Worm (Caenorhabditis elegans): Measurements from ENCODE around the gene ttr-18.

DNA sequence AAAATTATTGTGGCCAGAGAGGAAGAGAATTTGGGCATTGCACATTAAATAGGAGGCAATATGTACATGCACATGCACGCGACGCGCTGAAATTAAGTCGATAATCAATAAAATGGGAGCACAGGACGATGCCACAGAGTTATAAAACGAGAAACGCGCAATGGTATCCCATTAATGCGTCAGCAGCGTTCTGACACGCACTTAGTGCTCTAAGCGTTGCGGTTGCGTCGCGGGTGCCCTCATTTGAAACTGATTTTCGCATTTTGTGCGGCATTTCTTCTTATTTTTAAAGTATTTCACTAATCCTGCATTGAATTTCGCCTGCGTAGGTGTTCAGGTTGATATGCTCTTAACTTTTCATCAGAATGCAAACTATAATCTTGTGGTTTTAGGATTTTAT lies 33.5 kb downstream of the ttr-18 start, which contains the start of gene rsp-1:
- no peak for TF ChIP-seq pqm-1 (tag; optimal IDR thresholded peaks at IDR 0.05)
- TF ChIP-seq pag-3 (tag; optimal IDR thresholded peaks at IDR 0.05; ENCODE audit: borderline replicate concordance): peak; percentile 42
- no peak for TF ChIP-seq ceh-19 (GFP tag; optimal IDR thresholded peaks at IDR 0.05)
- peak; percentile 35 for TF ChIP-seq gmeb-2 (tag; optimal IDR thresholded peaks at IDR 0.05)
- TF ChIP-seq ama-1 (optimal IDR thresholded peaks at IDR 0.05): no peak
- TF ChIP-seq npax-4 (tag; optimal IDR thresholded peaks at IDR 0.05): no peak
- TF ChIP-seq dve-1 (tag; optimal IDR thresholded peaks at IDR 0.05): peak; percentile 67
- peak; percentile 55 for TF ChIP-seq lim-6 (tag; optimal IDR thresholded peaks at IDR 0.05)
- TF ChIP-seq nhr-11 (tag; optimal IDR thresholded peaks at IDR 0.05): no peak
- TF ChIP-seq lin-11 (tag; optimal IDR thresholded peaks at IDR 0.05): no peak
- peak; percentile 43 for TF ChIP-seq ceh-2 (tag; optimal IDR thresholded peaks at IDR 0.05)
